Worm (Caenorhabditis elegans) whole organism, L2 larva: ENCODE measurements around the gene Y52E8A.1.

Experiments
- egl-27 ChIP-seq: sonication (generic microtip); optimal IDR thresholded peaks from 3 replicates; lab custom pipeline; 2017; ENCODE audit warnings: missing biosample characterization, missing genetic modification reagents, missing genetic modification characterization
- lin-13 ChIP-seq: fragments of 150-350 bp; optimal IDR thresholded peaks from 2 replicates; lab custom pipeline; 2014; ENCODE audit warnings: missing biosample characterization, missing genetic modification reagents, missing genetic modification characterization
- nhr-12 ChIP-seq: fragments of 150-350 bp; optimal IDR thresholded peaks from 2 replicates; lab custom pipeline; 2014; ENCODE audit warnings: missing biosample characterization, missing genetic modification characterization
- nhr-237 ChIP-seq: fragments of 150-350 bp; optimal IDR thresholded peaks from 2 replicates; lab custom pipeline; 2014; ENCODE audit warnings: missing biosample characterization, missing genetic modification characterization
- nhr-77 ChIP-seq: fragments of 150-350 bp; optimal IDR thresholded peaks from 2 replicates; lab custom pipeline; 2014; ENCODE audit warnings: missing biosample characterization, missing genetic modification characterization
- skn-1 ChIP-seq: sonication (generic microtip); optimal IDR thresholded peaks from 2 replicates; lab custom pipeline; 2017; ENCODE audit warnings: missing biosample characterization, missing genetic modification characterization
- snpc-4 ChIP-seq: fragments of 150-350 bp; optimal IDR thresholded peaks from 2 replicates; lab custom pipeline; 2014; ENCODE audit warnings: missing biosample characterization, missing genetic modification characterization
- unc-39 ChIP-seq: fragments of 150-350 bp; optimal IDR thresholded peaks from 2 replicates; lab custom pipeline; 2014; ENCODE audit warnings: missing biosample characterization, missing genetic modification characterization
- unc-62 ChIP-seq: fragments of 150-350 bp; optimal IDR thresholded peaks from 2 replicates; lab custom pipeline; 2014; ENCODE audit warnings: missing biosample characterization, missing genetic modification reagents, missing genetic modification characterization
- ztf-1 ChIP-seq: fragments of 200-800 bp; sonication (Bioruptor generic); conservative IDR thresholded peaks from 2 replicates; pipeline ENCODE4 v1.3.6; 2022; ENCODE audit warnings: missing genetic modification characterization, missing compliant biosample characterization
- ztf-4 ChIP-seq: fragments of 150-350 bp; optimal IDR thresholded peaks from 2 replicates; lab custom pipeline; 2014; ENCODE audit warnings: missing biosample characterization, missing genetic modification characterization

ce11 chrII:4334448-4334847, 12.6 kb downstream of the Y52E8A.1 start, which contains the start of gene madf-3:
- TF ChIP-seq nhr-12 (no peak), egl-27 (no peak), unc-62 (GFP tag; lab: Kevin White, UChicago) (no peak), ztf-1 (no peak), ztf-4 (tag; lab: Kevin White, UChicago) (no peak), skn-1 (tag; lab: Kevin White, UChicago) (no peak), unc-39 (tag; lab: Kevin White, UChicago) (no peak), nhr-237 (tag; lab: Kevin White, UChicago) (no peak), snpc-4 (tag; lab: Kevin White, UChicago) (no peak), lin-13 (GFP tag; lab: Kevin White, UChicago) (no peak), nhr-77 (no peak)
